Worm (Caenorhabditis elegans) whole organism, L1 larva: ENCODE measurements around the gene K01A6.4.

Experiments used
- ama-1 ChIP-seq: fragments of 150-350 bp; optimal IDR thresholded peaks from 2 replicates; lab custom pipeline; 2014
- ets-5 ChIP-seq: fragments of 200-800 bp; sonication (Bioruptor generic); IDR thresholded peaks from 2 replicates; pipeline ENCODE4 v1.3.6; 2022; ENCODE audit warnings: missing genetic modification characterization, missing compliant biosample characterization
- lin-35 ChIP-seq, 2 experiments: fragments of 150-350 bp; optimal IDR thresholded peaks; 2 replicates each; lab custom pipeline; 2014; ENCODE audit warnings: missing biosample characterization in 2 of 2, missing genetic modification characterization in 2 of 2, missing genetic modification reagents in 2 of 2
- nhr-11 ChIP-seq: fragments of 150-350 bp; optimal IDR thresholded peaks from 2 replicates; lab custom pipeline; 2014; ENCODE audit warnings: missing biosample characterization, missing genetic modification characterization
- nhr-12 ChIP-seq: sonication (generic microtip); optimal IDR thresholded peaks from 2 replicates; lab custom pipeline; 2017; ENCODE audit warnings: missing biosample characterization, missing genetic modification characterization
- nhr-237 ChIP-seq: fragments of 150-350 bp; optimal IDR thresholded peaks from 2 replicates; lab custom pipeline; 2014; ENCODE audit warnings: missing biosample characterization, missing genetic modification characterization
- pag-3 ChIP-seq: sonication (generic microtip); optimal IDR thresholded peaks from 2 replicates; lab custom pipeline; 2017; ENCODE audit warnings: missing genetic modification characterization, mild to moderate bottlenecking, missing compliant biosample characterization, antibody characterized with exemption, borderline replicate concordance; ENCODE audit not compliant: insufficient read depth
- sptf-1 ChIP-seq: fragments of 150-350 bp; optimal IDR thresholded peaks from 2 replicates; lab custom pipeline; 2014; ENCODE audit warnings: missing biosample characterization, missing genetic modification characterization

DNA sequence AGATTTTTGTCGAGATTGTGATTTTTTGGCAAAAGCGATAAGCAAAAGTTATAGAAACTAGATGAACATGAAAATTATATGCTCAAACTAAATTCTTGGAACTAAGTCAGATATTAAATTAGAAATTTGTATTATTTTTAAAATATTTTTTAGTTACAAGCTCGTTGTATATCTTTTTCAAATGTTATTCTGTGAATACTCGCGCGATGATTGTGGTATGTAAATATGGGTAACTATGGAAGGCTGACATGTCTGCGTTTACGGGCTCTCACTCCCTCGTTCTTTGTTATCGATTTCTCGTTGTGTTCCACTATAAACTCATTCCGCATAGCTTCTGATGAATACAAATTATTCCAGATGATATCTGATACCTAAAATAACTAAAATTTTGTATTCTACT lies 46.0 kb downstream of the K01A6.4 start, which contains the start of gene ZK792.7:
- TF ChIP-seq lin-35 (GFP tag; optimal IDR thresholded peaks at IDR 0.05; lab: Kevin White, UChicago) (no peak), sptf-1 (tag; lab: Kevin White, UChicago) (no peak), nhr-12 (tag; lab: Kevin White, UChicago) (no peak), ama-1 (lab: Kevin White, UChicago) (no peak), pag-3 (tag; lab: Kevin White, UChicago) (no peak), ets-5 (GFP tag; lab: Robert Waterston, UW) (no peak), nhr-11 (no peak), nhr-237 (tag; lab: Kevin White, UChicago) (no peak)
